Worm (Caenorhabditis elegans): Measurements from ENCODE around the gene F35B12.9.

ce11 chrV:11631128-11631527 is 30.2 kb downstream of the F35B12.9 start:
- TF ChIP-seq ZK337.2 (GFP tag; IDR thresholded peaks at IDR 0.05) (no peak), ctbp-1 (GFP tag; IDR thresholded peaks at IDR 0.05) (no peak), fos-1 (tag; optimal IDR thresholded peaks at IDR 0.05) (no peak), unc-62 (GFP tag; optimal IDR thresholded peaks at IDR 0.05 in 1 of 2) (peak in 1 of 2 experiments; percentile 64), unc-62 (tag; optimal IDR thresholded peaks at IDR 0.05) (no peak), R02D3.7 (tag; optimal IDR thresholded peaks at IDR 0.05) (no peak), lin-13 (GFP tag; optimal IDR thresholded peaks at IDR 0.05) (no peak), nhr-41 (GFP tag; IDR thresholded peaks at IDR 0.05) (no peak), mep-1 (tag; optimal IDR thresholded peaks at IDR 0.05) (no peak), nhr-77 (tag; optimal IDR thresholded peaks at IDR 0.05) (no peak), snpc-4 (tag; optimal IDR thresholded peaks at IDR 0.05) (no peak), dmd-6 (GFP tag; IDR thresholded peaks at IDR 0.05) (no peak), zfp-2 (tag; optimal IDR thresholded peaks at IDR 0.05) (no peak)

Measured in whole organism, L4 larva.